Fruit fly (Drosophila melanogaster) whole organism, embryonic: Measurements from ENCODE around the gene Ocrl.

ENCODE experiments used
- Antp ChIP-seq: fragments of 200-800 bp; sonication (Bioruptor generic); optimal IDR thresholded peaks from 3 replicates; lab custom pipeline; 2016; ENCODE audit warnings: missing biosample characterization, missing genetic modification characterization
- Bdp1 ChIP-seq: fragments of 200-800 bp; sonication (Bioruptor generic); optimal IDR thresholded peaks from 3 replicates; lab custom pipeline; 2016; ENCODE audit warnings: missing biosample characterization, missing genetic modification characterization
- Bteb2 ChIP-seq: fragments of 200-800 bp; sonication (Bioruptor generic); optimal IDR thresholded peaks from 2 replicates; lab custom pipeline; 2016; ENCODE audit warnings: missing biosample characterization, missing genetic modification characterization
- CG10654 ChIP-seq: fragments of 200-800 bp; sonication (Bioruptor generic); optimal IDR thresholded peaks from 2 replicates; lab custom pipeline; 2016; ENCODE audit warnings: missing biosample characterization, missing genetic modification characterization
- CG11093 ChIP-seq: fragments of 200-800 bp; sonication (Bioruptor generic); IDR thresholded peaks from 3 replicates; pipeline ENCODE4 v1.3.6; 2022; ENCODE audit warnings: missing biosample characterization, missing genetic modification characterization
- CG11560 ChIP-seq: fragments of 200-800 bp; sonication (Bioruptor generic); IDR thresholded peaks from 3 replicates; pipeline ENCODE4 v1.3.6; 2022; ENCODE audit warnings: missing biosample characterization, missing genetic modification characterization
- CG12071 ChIP-seq: fragments of 200-800 bp; sonication (Bioruptor generic); optimal IDR thresholded peaks from 3 replicates; lab custom pipeline; 2018; ENCODE audit warnings: missing biosample characterization, mild to moderate bottlenecking, missing genetic modification characterization
- CG12391 ChIP-seq: fragments of 200-800 bp; sonication (Bioruptor generic); optimal IDR thresholded peaks from 3 replicates; lab custom pipeline; 2018; ENCODE audit warnings: missing biosample characterization, mild to moderate bottlenecking, missing genetic modification characterization, moderate library complexity
- CG12659 ChIP-seq: fragments of 200-800 bp; sonication (Bioruptor generic); optimal IDR thresholded peaks from 3 replicates; lab custom pipeline; 2017; ENCODE audit warnings: mild to moderate bottlenecking, missing biosample characterization, missing genetic modification reagents, missing genetic modification characterization
- CG15514 ChIP-seq: fragments of 200-800 bp; sonication (Bioruptor generic); optimal IDR thresholded peaks from 3 replicates; lab custom pipeline; 2017; ENCODE audit warnings: missing biosample characterization, missing genetic modification characterization, mild to moderate bottlenecking, moderate library complexity, missing genetic modification reagents
- CG2120 ChIP-seq: fragments of 200-800 bp; sonication (Bioruptor generic); optimal IDR thresholded peaks from 3 replicates; lab custom pipeline; 2016; ENCODE audit warnings: missing biosample characterization, missing genetic modification characterization
- CG2712 ChIP-seq: fragments of 200-800 bp; optimal IDR thresholded peaks from 3 replicates; lab custom pipeline; 2019; ENCODE audit warnings: missing biosample characterization, mild to moderate bottlenecking, missing genetic modification characterization, moderate library complexity
- CG3838 ChIP-seq: fragments of 200-800 bp; sonication (Bioruptor generic); optimal IDR thresholded peaks from 3 replicates; lab custom pipeline; 2016; ENCODE audit warnings: missing biosample characterization, missing genetic modification characterization
- CG3995 ChIP-seq: fragments of 200-800 bp; sonication (Bioruptor generic); optimal IDR thresholded peaks from 3 replicates; lab custom pipeline; 2016; ENCODE audit warnings: missing biosample characterization, missing genetic modification characterization
- CG4424 ChIP-seq: fragments of 200-800 bp; sonication (Bioruptor generic); optimal IDR thresholded peaks from 3 replicates; lab custom pipeline; 2016; ENCODE audit warnings: missing biosample characterization, missing genetic modification characterization
- CG7786 ChIP-seq: fragments of 200-800 bp; sonication (Bioruptor generic); optimal IDR thresholded peaks from 2 replicates; lab custom pipeline; 2016; ENCODE audit warnings: missing biosample characterization, missing genetic modification characterization
- CG7987 ChIP-seq: fragments of 200-800 bp; sonication (Bioruptor generic); optimal IDR thresholded peaks from 2 replicates; lab custom pipeline; 2018; ENCODE audit warnings: missing biosample characterization, mild to moderate bottlenecking, missing genetic modification characterization, moderate library complexity
- CG8089 ChIP-seq: fragments of 200-800 bp; sonication (Bioruptor generic); optimal IDR thresholded peaks from 3 replicates; lab custom pipeline; 2016; ENCODE audit warnings: missing biosample characterization, missing genetic modification characterization
- D ChIP-seq, 2 experiments: fragments of 200-800 bp in 1 of 2; fragments of >200 bp in 1 of 2; sonication (Bioruptor generic) in 1 of 2; optimal IDR thresholded peaks; 2 replicates in 1 of 2; 3 replicates in 1 of 2; lab custom pipeline; 2017; ENCODE audit warnings: mild to moderate bottlenecking in 1 of 2, missing biosample characterization in 1 of 2, missing genetic modification characterization in 1 of 2, missing genetic modification reagents in 1 of 2
- E2f1 ChIP-seq: fragments of 200-800 bp; sonication (Bioruptor generic); IDR thresholded peaks from 2 replicates; pipeline ENCODE4 v1.3.6; 2022; ENCODE audit warnings: missing biosample characterization, missing genetic modification characterization
- Ets65A ChIP-seq: fragments of 200-800 bp; sonication (Bioruptor generic); peaks from one replicate; lab custom pipeline; 2016; ENCODE audit warnings: missing biosample characterization, missing genetic modification characterization
- HLH54F ChIP-seq: fragments of 200-800 bp; sonication (Bioruptor generic); optimal IDR thresholded peaks from 3 replicates; lab custom pipeline; 2016; ENCODE audit warnings: missing biosample characterization, missing genetic modification characterization
- HmgD ChIP-seq: fragments of 200-800 bp; sonication (Bioruptor generic); optimal IDR thresholded peaks from 3 replicates; lab custom pipeline; 2016; ENCODE audit warnings: missing biosample characterization, missing genetic modification characterization
- HmgZ ChIP-seq: fragments of 200-800 bp; sonication (Bioruptor generic); optimal IDR thresholded peaks from 2 replicates; lab custom pipeline; 2018; ENCODE audit warnings: missing biosample characterization, mild to moderate bottlenecking, missing genetic modification characterization
- MESR4 ChIP-seq: fragments of 200-800 bp; sonication (Bioruptor generic); optimal IDR thresholded peaks from 2 replicates; lab custom pipeline; 2018; ENCODE audit warnings: missing biosample characterization, mild to moderate bottlenecking, missing genetic modification characterization, moderate library complexity
- MTF-1 ChIP-seq: fragments of 200-800 bp; sonication (Bioruptor generic); optimal IDR thresholded peaks from 2 replicates; lab custom pipeline; 2018; ENCODE audit warnings: missing biosample characterization, mild to moderate bottlenecking, missing genetic modification characterization, borderline replicate concordance
- Opbp ChIP-seq: fragments of 200-800 bp; sonication (Bioruptor generic); IDR thresholded peaks from 3 replicates; pipeline ENCODE4 v1.3.6; 2022; ENCODE audit warnings: missing biosample characterization, missing genetic modification characterization; ENCODE audit not compliant: partially characterized antibody
- Rfx ChIP-seq: fragments of 200-800 bp; sonication (Bioruptor generic); IDR thresholded peaks from 2 replicates; pipeline ENCODE4 v1.3.6; 2022; ENCODE audit warnings: missing biosample characterization, missing genetic modification characterization
- Sin3A ChIP-seq: fragments of >200 bp; optimal IDR thresholded peaks from 2 replicates; lab custom pipeline; 2018
- TFAM ChIP-seq: fragments of 200-800 bp; sonication (Bioruptor generic); optimal IDR thresholded peaks from 2 replicates; lab custom pipeline; 2017; ENCODE audit warnings: missing biosample characterization, missing genetic modification characterization, inconsistent platforms
- Trl ChIP-seq, 3 experiments: fragments of >200 bp in 2 of 3; fragments of 200-800 bp in 1 of 3; sonication (Bioruptor generic) in 1 of 3; optimal IDR thresholded peaks; 2 replicates in 1 of 3; 3 replicates in 2 of 3; lab custom pipeline; 2016 to 2017; ENCODE audit warnings: missing biosample characterization in 1 of 3, missing genetic modification characterization in 1 of 3
- chinmo ChIP-seq: fragments of 200-800 bp; sonication (Bioruptor generic); IDR thresholded peaks from 4 replicates; pipeline ENCODE4 v1.3.6; 2022; ENCODE audit warnings: missing biosample characterization, missing genetic modification characterization; ENCODE audit not compliant: partially characterized antibody
- ci ChIP-seq: fragments of 200-800 bp; sonication (Bioruptor generic); IDR thresholded peaks from 3 replicates; pipeline ENCODE4 v1.3.6; 2022; ENCODE audit warnings: missing biosample characterization, missing genetic modification characterization
- dysf ChIP-seq: fragments of 200-800 bp; sonication (Bioruptor generic); IDR thresholded peaks from 3 replicates; pipeline ENCODE4 v1.3.6; 2022; ENCODE audit warnings: missing biosample characterization, missing genetic modification characterization
- eve ChIP-seq, 2 experiments: fragments of >200 bp; optimal IDR thresholded peaks; 2 replicates each; lab custom pipeline; 2017; ENCODE audit warnings: missing biosample characterization in 2 of 2, missing genetic modification characterization in 2 of 2
- fd96Cb ChIP-seq: fragments of 200-800 bp; sonication (Bioruptor generic); optimal IDR thresholded peaks from 2 replicates; lab custom pipeline; 2018; ENCODE audit warnings: missing biosample characterization, mild to moderate bottlenecking, missing genetic modification characterization, moderate library complexity
- gsb-n ChIP-seq: fragments of 200-800 bp; sonication (Bioruptor generic); optimal IDR thresholded peaks from 3 replicates; lab custom pipeline; 2018; ENCODE audit warnings: missing biosample characterization, mild to moderate bottlenecking, missing genetic modification characterization
- her ChIP-seq: fragments of 200-800 bp; sonication (Bioruptor generic); optimal IDR thresholded peaks from 2 replicates; lab custom pipeline; 2016; ENCODE audit warnings: missing biosample characterization, missing genetic modification characterization
- lmd ChIP-seq: fragments of 200-800 bp; sonication (Bioruptor generic); IDR thresholded peaks from 2 replicates; pipeline ENCODE4 v1.3.6; 2022; ENCODE audit warnings: missing biosample characterization, missing genetic modification characterization
- mirr ChIP-seq: fragments of 200-800 bp; sonication (Bioruptor generic); optimal IDR thresholded peaks from 3 replicates; lab custom pipeline; 2018; ENCODE audit warnings: missing biosample characterization, mild to moderate bottlenecking, missing genetic modification characterization
- nerfin-1 ChIP-seq: fragments of 200-800 bp; sonication (Bioruptor generic); optimal IDR thresholded peaks from 3 replicates; lab custom pipeline; 2019; ENCODE audit warnings: missing biosample characterization, mild to moderate bottlenecking, missing genetic modification characterization, moderate library complexity
- nmo ChIP-seq: fragments of 200-800 bp; sonication (Bioruptor generic); optimal IDR thresholded peaks from 2 replicates; lab custom pipeline; 2018; ENCODE audit warnings: missing biosample characterization, mild to moderate bottlenecking, missing genetic modification characterization, moderate library complexity
- pnt ChIP-seq: fragments of 200-800 bp; sonication (Bioruptor generic); optimal IDR thresholded peaks from 3 replicates; lab custom pipeline; 2016; ENCODE audit warnings: missing biosample characterization, missing genetic modification characterization
- prd ChIP-seq, 3 experiments: fragments of >200 bp in 2 of 3; fragments of 200-800 bp in 1 of 3; sonication (Bioruptor generic) in 1 of 3; optimal IDR thresholded peaks in 2 of 3; IDR thresholded peaks in 1 of 3; 2 replicates in 2 of 3; 3 replicates in 1 of 3; pipeline versions ENCODE4 v1.3.6 to Lab custom; 2017 to 2022; ENCODE audit warnings: missing biosample characterization in 1 of 3, missing genetic modification characterization in 1 of 3
- sd ChIP-seq: fragments of 200-800 bp; sonication (Bioruptor generic); optimal IDR thresholded peaks from 3 replicates; lab custom pipeline; 2018; ENCODE audit warnings: missing biosample characterization, mild to moderate bottlenecking, missing genetic modification characterization, moderate library complexity
- sens ChIP-seq: fragments of 200-800 bp; sonication (Bioruptor generic); peaks from one replicate; lab custom pipeline; 2016; ENCODE audit warnings: missing biosample characterization, missing genetic modification characterization
- seq ChIP-seq: fragments of 200-800 bp; sonication (Bioruptor generic); IDR thresholded peaks from 2 replicates; pipeline ENCODE4 v1.3.6; 2022; ENCODE audit warnings: missing biosample characterization, missing genetic modification characterization
- shn ChIP-seq: fragments of 200-800 bp; sonication (Bioruptor generic); optimal IDR thresholded peaks from 3 replicates; lab custom pipeline; 2016; ENCODE audit warnings: missing biosample characterization, missing genetic modification characterization
- sob ChIP-seq: fragments of 200-800 bp; sonication (Bioruptor generic); IDR thresholded peaks from 2 replicates; pipeline ENCODE4 v1.3.6; 2022; ENCODE audit warnings: missing biosample characterization, missing genetic modification characterization

The Ocrl gene

dm6 chrX:1922765-1923501 is at the start of gene Ocrl, which contains the start of gene eIF2Bepsilon (continued):
- peak; percentile 29 for TF ChIP-seq CG2712 (tag; lab: Kevin White, UChicago)
- TF ChIP-seq Trl (optimal IDR thresholded peaks at IDR 0.05; lab: Kevin White, UChicago) = no peak
- no peak for TF ChIP-seq Trl (GFP tag; optimal IDR thresholded peaks at IDR 0.05; lab: Kevin White, UChicago)
- TF ChIP-seq nerfin-1 (tag; lab: Kevin White, UChicago) = peak; percentile 49
- TF ChIP-seq sd = no peak
- TF ChIP-seq TFAM (GFP tag; lab: Kevin White, UChicago) = no peak
- no peak for TF ChIP-seq CG11560 (tag; lab: Robert Waterston, UW)
- 0 out of 4 replicates have a peak, but pooled peaks have one; percentile 58 for TF ChIP-seq chinmo (GFP tag; lab: Robert Waterston, UW)
- no peak for TF ChIP-seq E2f1
- peak; percentile 88 for TF ChIP-seq MESR4 (GFP tag; lab: Kevin White, UChicago)
- peak; percentile 83 for TF ChIP-seq CG15514 (GFP tag; lab: Kevin White, UChicago)
- TF ChIP-seq eve (GFP tag; optimal IDR thresholded peaks at IDR 0.05; lab: Kevin White, UChicago) = no peak
- TF ChIP-seq CG12391 = peak; percentile 33
- TF ChIP-seq her = peak; percentile 44
- TF ChIP-seq lmd = no peak
- no peak for TF ChIP-seq CG11093 (GFP tag; lab: Robert Waterston, UW)
- peak; percentile 7 for TF ChIP-seq Bdp1 (GFP tag; lab: Kevin White, UChicago)
- no peak for TF ChIP-seq pnt (GFP tag; lab: Kevin White, UChicago)
- TF ChIP-seq Rfx (GFP tag; lab: Robert Waterston, UW) = 0 out of 2 replicates have a peak, but pooled peaks have one; percentile 9
- TF ChIP-seq Antp (GFP tag; lab: Kevin White, UChicago) = no peak
- TF ChIP-seq prd (optimal IDR thresholded peaks at IDR 0.05; lab: Kevin White, UChicago) = no peak
- TF ChIP-seq prd (GFP tag; IDR thresholded peaks at IDR 0.05; lab: Robert Waterston, UW) = no peak
- TF ChIP-seq CG7786 = no peak
- TF ChIP-seq seq (GFP tag; lab: Robert Waterston, UW) = no peak
- TF ChIP-seq Sin3A (lab: Kevin White, UChicago) = peak; percentile 77
- peak; percentile 77 for TF ChIP-seq CG12659 (GFP tag; lab: Kevin White, UChicago)
- peak; percentile 20 for TF ChIP-seq sens
- TF ChIP-seq shn = no peak
- no peak for TF ChIP-seq D (optimal IDR thresholded peaks at IDR 0.05; lab: Kevin White, UChicago)
- no peak for TF ChIP-seq D (GFP tag; optimal IDR thresholded peaks at IDR 0.05; lab: Kevin White, UChicago)
- no peak for TF ChIP-seq Bteb2
- TF ChIP-seq ci (GFP tag; lab: Robert Waterston, UW) = peak; percentile 30; the same call in 1 of the 3 replicates
- no peak for TF ChIP-seq CG3995 (GFP tag; lab: Kevin White, UChicago)
- no peak for TF ChIP-seq CG7987 (GFP tag; lab: Kevin White, UChicago)
- peak; percentile 73 for TF ChIP-seq HmgD
- TF ChIP-seq sob (GFP tag; lab: Robert Waterston, UW) = no peak
- no peak for TF ChIP-seq CG8089 (GFP tag; lab: Kevin White, UChicago)
- TF ChIP-seq Ets65A = peak; percentile 94
- peak; percentile 55; the same call in 1 of the 3 replicates for TF ChIP-seq Opbp (GFP tag; lab: Robert Waterston, UW)
- TF ChIP-seq fd96Cb (tag; lab: Kevin White, UChicago) = no peak
- no peak for TF ChIP-seq CG10654 (GFP tag; lab: Kevin White, UChicago)
- no peak for TF ChIP-seq gsb-n
- TF ChIP-seq HmgZ (tag; lab: Kevin White, UChicago) = peak; percentile 82
- peak; percentile 0 for TF ChIP-seq CG2120 (GFP tag; lab: Kevin White, UChicago)
- TF ChIP-seq dysf (GFP tag; lab: Robert Waterston, UW) = no peak
- TF ChIP-seq HLH54F (GFP tag; lab: Kevin White, UChicago) = no peak
- no peak for TF ChIP-seq MTF-1 (GFP tag; lab: Kevin White, UChicago)
- peak; percentile 33 for TF ChIP-seq mirr (GFP tag; lab: Kevin White, UChicago)
- TF ChIP-seq nmo (GFP tag; lab: Kevin White, UChicago) = peak; percentile 39
- no peak for TF ChIP-seq CG3838 (GFP tag; lab: Kevin White, UChicago)
- TF ChIP-seq CG12071 (GFP tag; lab: Kevin White, UChicago) = no peak
- no peak for TF ChIP-seq CG4424 (GFP tag; lab: Kevin White, UChicago)
